Fruit fly (Drosophila melanogaster) whole organism: ENCODE results near the gene eIF3i.

Experiments
- CG8478 ChIP-seq: fragments of >200 bp; optimal IDR thresholded peaks from 2 replicates; lab custom pipeline; 2018; ENCODE audit warnings: inconsistent platforms
- EcR ChIP-seq, 2 experiments: fragments of >200 bp; optimal IDR thresholded peaks; 2 replicates each; lab custom pipeline; 2017; ENCODE audit warnings: missing biosample characterization in 2 of 2, missing genetic modification characterization in 2 of 2, missing genetic modification reagents in 2 of 2
- pan ChIP-seq: fragments of >200 bp; optimal IDR thresholded peaks from 2 replicates; lab custom pipeline; 2017
- psq ChIP-seq: fragments of >200 bp; optimal IDR thresholded peaks from 2 replicates; lab custom pipeline; 2017
- usp ChIP-seq: fragments of >200 bp; optimal IDR thresholded peaks from 2 replicates; lab custom pipeline; 2017; ENCODE audit warnings: missing biosample characterization, missing genetic modification characterization, mixed read lengths

dm6 chr2L:5005464-5005764 lies 37.8 kb upstream of the eIF3i start:
- TF ChIP-seq CG8478 (lab: Kevin White, UChicago) (no peak), psq (lab: Kevin White, UChicago) (no peak), EcR (GFP tag; optimal IDR thresholded peaks at IDR 0.05; lab: Kevin White, UChicago) (no peak), pan (lab: Kevin White, UChicago) (no peak), usp (GFP tag; lab: Kevin White, UChicago) (no peak)
